Worm (Caenorhabditis elegans): ENCODE results near the gene W06G6.9.

DNA sequence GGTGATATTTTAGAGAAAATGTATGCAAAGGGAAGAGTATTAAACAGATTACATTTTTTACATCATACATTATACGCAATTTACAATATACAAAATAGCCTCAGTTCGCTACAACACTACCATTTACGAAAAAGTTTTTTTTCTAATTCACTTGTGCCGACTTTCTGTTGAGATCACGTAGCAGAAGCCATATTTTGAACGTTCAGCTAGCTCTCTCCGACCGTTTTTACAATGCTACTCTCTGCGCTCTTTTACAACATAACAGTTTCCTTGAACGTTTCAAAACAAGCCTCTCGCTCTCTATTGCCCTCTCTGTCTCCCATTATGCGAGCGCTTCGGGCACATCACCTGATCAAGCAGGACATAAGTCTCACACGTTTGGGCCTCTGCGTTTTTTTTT lies 43.2 kb downstream of the W06G6.9 start, which contains the start of gene T03E6.8:
- TF ChIP-seq ceh-31 (tag; optimal IDR thresholded peaks at IDR 0.05) (no peak), ceh-18 (tag; optimal IDR thresholded peaks at IDR 0.05) (no peak), tbx-2 (tag; optimal IDR thresholded peaks at IDR 0.05) (no peak), elt-2 (tag; optimal IDR thresholded peaks at IDR 0.05) (no peak), ceh-45 (GFP tag; IDR thresholded peaks at IDR 0.05) (no peak), fkh-6 (tag; optimal IDR thresholded peaks at IDR 0.05) (no peak), pha-4 (tag; optimal IDR thresholded peaks at IDR 0.05) (no peak), rnt-1 (tag; optimal IDR thresholded peaks at IDR 0.05) (no peak)

All from whole organism, late embryonic.